Fruit fly (Drosophila melanogaster): ENCODE measurements around the gene Nepl4.

Nepl4 gene

DNA sequence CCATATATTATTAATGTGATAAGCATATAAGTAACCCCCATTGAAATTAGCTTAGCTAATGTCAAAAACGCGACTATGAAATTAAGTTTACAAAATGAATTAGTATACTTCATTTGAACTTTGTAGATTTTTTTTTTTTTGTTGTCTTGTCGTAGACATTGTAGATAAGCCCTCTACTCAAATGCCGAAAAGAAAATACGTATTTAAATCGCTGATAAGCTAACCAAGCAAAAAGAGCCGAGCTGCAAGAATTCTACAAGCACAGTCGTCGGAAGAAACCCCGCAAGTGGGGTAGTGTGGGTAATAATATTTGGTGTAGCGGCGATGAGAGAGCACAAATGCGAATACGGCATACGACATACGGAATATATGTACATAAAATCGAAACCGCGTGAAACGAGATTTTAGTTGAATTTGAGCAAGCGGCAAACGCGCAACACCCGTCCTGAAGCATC is at the start of gene Nepl4:
Gene Nepl4 (plus strand): TSS at position 405 of the 455 bp plus-strand sequence.
- no peak for TF ChIP-seq Dll (optimal IDR thresholded peaks at IDR 0.05)
- no peak for TF ChIP-seq pan (optimal IDR thresholded peaks at IDR 0.05)
- no peak for TF ChIP-seq EcR (GFP tag; optimal IDR thresholded peaks at IDR 0.05)
- no peak for TF ChIP-seq CG8478 (optimal IDR thresholded peaks at IDR 0.05)
- TF ChIP-seq usp (GFP tag; optimal IDR thresholded peaks at IDR 0.05), result no peak
- TF ChIP-seq psq (optimal IDR thresholded peaks at IDR 0.05), result no peak

- TF ChIP-seq CG8478 (optimal IDR thresholded peaks at IDR 0.05) (no peak), EcR (GFP tag; optimal IDR thresholded peaks at IDR 0.05) (no peak), pan (optimal IDR thresholded peaks at IDR 0.05) (no peak), usp (GFP tag; optimal IDR thresholded peaks at IDR 0.05) (no peak), Dll (optimal IDR thresholded peaks at IDR 0.05) (no peak)
Observed at dm6 chr2L:6319068-6319467, 48.6 kb upstream of the Nepl4 start.

DNA sequence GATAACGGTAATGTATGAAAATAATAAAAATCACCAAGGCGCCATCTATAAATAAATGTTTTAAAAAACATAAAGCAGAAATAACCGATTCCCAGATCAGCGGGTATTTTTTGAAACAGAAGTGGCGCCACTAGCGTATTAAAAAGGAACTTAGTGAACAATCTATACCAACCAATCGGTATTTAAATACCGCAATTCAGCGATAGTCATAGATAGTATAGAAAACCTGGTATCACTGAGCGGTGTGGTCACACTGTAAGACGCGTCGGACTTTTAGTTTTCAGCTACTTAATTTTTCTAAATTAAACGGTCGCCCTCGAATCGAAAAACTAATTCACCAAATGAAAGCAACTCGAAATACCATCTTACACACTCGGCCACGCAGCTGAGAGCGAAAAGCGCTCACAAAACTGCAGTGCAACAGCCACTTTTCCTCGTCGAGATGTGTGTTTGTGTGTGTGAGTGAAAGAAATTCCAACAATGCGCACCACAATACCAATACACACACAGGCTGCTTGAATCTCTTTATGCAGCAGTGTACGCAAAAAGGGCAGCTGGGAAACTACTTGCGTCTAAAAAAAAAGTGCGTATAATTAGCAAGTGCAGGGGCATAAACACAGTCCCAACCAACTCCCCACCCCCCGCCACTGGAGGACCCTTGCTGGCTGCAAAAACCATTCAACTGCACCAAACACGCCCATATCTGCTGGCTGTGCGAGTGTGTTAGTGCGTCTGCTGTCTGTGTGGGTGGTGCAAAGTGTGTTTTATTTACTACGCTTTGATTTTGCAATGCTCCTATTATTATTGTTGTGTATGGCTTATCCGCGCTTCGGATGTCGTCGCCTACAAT is 43.9 kb upstream of the Nepl4 start, which contains the start of gene PDZ-GEF:
Gene PDZ-GEF (plus strand): TSS at position 232 of the 850 bp plus-strand sequence.
- TF ChIP-seq CG8478 (optimal IDR thresholded peaks at IDR 0.05) (peak; percentile 90), EcR (GFP tag; optimal IDR thresholded peaks at IDR 0.05) (no peak)

DNA sequence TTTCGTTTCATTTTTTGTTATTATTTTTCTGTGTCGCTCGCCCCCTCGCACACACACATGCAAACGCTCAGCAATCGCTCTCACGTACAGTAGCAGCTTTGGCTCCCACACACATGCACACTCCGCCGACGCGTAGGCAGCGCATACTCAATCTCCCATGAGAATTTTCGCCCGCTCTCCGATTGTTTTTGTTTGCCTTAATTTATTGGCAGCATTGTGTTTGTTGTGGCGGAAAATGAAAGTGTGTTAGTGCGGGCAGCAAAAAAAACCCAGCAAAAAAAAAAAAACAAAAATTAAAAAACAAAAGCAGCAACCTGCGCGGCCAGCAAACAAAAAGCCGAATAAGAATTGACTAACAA is 43.3 kb upstream of the Nepl4 start:
- TF ChIP-seq CG8478 (optimal IDR thresholded peaks at IDR 0.05), result peak; percentile 56
- peak; percentile 44 for TF ChIP-seq Dll (optimal IDR thresholded peaks at IDR 0.05)
- TF ChIP-seq psq (optimal IDR thresholded peaks at IDR 0.05), result no peak
- no peak for TF ChIP-seq pan (optimal IDR thresholded peaks at IDR 0.05)
- no peak for TF ChIP-seq usp (GFP tag; optimal IDR thresholded peaks at IDR 0.05)
- no peak for TF ChIP-seq EcR (GFP tag; optimal IDR thresholded peaks at IDR 0.05)

DNA sequence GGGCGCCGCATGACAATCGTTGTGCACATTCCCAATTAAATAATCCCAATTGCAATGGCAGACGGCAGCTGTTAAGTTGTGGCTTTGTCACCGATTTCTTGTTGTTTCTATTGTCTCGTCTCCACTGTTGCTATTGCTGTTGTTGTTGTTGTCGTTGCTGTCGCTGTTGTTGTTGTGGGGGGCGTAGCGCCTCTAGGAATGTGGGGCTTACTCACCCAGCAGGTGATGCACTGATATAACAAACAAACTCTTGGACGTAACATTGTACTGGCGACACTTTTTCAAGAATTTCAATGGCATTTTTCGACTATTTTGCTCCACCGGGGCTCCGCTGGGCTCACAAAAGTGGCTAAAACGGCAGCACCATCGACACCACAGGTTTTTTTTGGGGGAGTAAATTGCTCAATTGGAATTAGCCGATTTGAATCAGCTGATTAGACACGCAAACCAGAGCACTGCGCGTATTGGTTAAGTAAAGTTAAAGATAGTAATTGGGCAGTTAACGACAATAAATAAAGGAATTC is 29.8 kb upstream of the Nepl4 start:
- TF ChIP-seq psq (optimal IDR thresholded peaks at IDR 0.05) (no peak), CG8478 (optimal IDR thresholded peaks at IDR 0.05) (no peak), pan (optimal IDR thresholded peaks at IDR 0.05) (no peak), Dll (optimal IDR thresholded peaks at IDR 0.05) (no peak), usp (GFP tag; optimal IDR thresholded peaks at IDR 0.05) (no peak), EcR (GFP tag; optimal IDR thresholded peaks at IDR 0.05) (no peak)

DNA sequence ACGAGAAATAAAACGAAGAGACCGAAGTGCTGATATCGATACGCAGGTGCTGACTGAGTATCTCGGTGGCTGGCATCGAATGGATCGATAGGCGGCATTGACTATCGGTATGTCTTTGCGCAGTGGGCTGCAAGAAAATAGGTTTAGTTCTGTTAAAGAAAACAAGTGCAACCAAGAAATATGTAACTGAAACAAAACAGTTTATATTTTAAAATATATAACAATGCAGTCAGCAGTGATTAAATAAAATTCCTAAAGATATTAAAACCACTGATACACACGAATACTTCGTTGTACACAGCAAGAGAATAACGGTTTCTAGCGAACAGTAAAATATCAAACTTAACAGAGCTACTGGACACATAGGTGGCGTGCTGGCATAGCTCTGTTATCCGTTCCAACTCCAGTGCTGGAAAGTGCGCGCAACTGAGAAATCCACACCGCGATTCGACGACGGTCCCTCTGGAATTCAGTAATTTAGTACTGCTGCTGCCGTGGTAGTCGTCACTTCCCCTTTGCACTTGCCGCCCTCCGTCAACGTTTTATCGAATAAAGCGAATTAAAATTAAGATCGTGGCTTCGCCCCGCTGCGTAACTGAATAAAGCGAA is 29.2 kb upstream of the Nepl4 start, which contains the start of the genes Pez and Cpr:
Gene Pez (minus strand): TSS at position 305 of the 609 bp plus-strand sequence.
Gene Cpr (plus strand): TSS at position 470 of the 609 bp plus-strand sequence.
- no peak for TF ChIP-seq usp (GFP tag; optimal IDR thresholded peaks at IDR 0.05)
- no peak for TF ChIP-seq Dll (optimal IDR thresholded peaks at IDR 0.05)
- TF ChIP-seq pan (optimal IDR thresholded peaks at IDR 0.05), result no peak
- TF ChIP-seq CG8478 (optimal IDR thresholded peaks at IDR 0.05), result no peak
- TF ChIP-seq EcR (GFP tag; optimal IDR thresholded peaks at IDR 0.05), result no peak
- TF ChIP-seq psq (optimal IDR thresholded peaks at IDR 0.05), result no peak

DNA sequence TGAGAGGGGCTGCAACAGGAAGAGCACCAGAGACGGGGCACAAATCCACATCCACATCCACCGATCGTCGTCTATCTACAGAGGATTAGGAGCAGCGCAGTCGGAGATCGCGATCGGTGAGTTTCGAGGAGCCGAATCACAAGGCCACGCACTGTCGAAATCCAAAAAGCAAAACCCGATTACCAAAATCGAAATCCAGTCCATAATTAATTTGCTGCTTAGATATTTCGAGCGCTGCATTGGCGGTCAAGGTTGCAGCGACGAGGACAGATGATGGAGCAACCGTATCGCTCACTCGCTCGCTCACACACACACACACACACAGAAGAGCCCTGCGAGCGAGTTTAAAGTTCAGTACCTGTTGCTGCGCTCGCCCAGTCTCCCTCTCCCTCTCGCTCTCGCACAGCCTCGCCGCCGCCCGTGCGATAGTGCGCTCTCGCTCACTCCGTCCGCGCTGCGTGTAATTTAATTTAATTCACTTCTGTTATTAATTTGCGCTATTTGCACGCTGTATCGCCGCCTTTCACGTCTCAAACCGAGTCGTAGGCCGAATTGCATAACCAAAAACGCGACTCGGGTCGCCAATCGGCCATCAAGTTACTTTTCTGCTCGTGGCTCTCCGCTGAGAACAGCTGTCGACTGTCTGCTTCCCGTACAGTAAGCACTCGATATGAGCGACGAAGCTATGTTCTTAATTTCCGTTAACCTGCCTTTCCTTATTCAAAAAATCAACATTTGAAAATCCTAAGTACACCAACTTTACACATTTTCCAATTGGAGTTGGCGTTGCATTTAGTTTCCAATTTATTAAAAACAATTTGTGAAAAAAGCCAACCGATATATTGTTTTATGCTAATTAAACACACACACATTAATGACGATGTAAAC is 28.4 kb upstream of the Nepl4 start:
- TF ChIP-seq EcR (GFP tag; optimal IDR thresholded peaks at IDR 0.05) (no peak), Dll (optimal IDR thresholded peaks at IDR 0.05) (peak; percentile 78), CG8478 (optimal IDR thresholded peaks at IDR 0.05) (peak; percentile 23), pan (optimal IDR thresholded peaks at IDR 0.05) (no peak), psq (optimal IDR thresholded peaks at IDR 0.05) (no peak)

DNA sequence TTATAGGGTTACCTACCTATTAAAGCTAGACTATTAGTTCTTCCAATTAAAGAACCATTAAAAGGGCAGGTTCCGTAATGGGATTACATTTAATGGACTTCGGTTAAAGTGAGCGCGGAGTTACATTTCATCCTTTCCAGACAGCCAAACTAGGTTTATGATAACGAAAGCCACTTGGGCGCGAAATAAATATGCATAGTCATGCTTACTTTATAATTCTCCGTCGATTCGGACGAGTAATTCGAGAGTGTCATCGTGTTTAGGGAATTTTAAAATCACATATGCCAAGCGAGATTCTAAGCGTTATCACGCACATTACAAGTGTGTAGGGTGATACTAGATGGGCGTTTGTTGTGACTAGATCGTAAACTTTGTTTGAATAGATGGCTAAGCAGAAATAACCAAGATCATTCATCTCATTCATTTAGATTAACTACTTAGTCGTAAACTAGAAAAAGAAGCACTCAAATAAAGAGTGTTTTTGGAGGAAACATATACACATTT is 27.4 kb upstream of the Nepl4 start:
- no peak for TF ChIP-seq CG8478 (optimal IDR thresholded peaks at IDR 0.05)
- no peak for TF ChIP-seq Dll (optimal IDR thresholded peaks at IDR 0.05)

dm6 chr2L:6341246-6341645 is 26.4 kb upstream of the Nepl4 start:
- TF ChIP-seq pan (optimal IDR thresholded peaks at IDR 0.05) (no peak), usp (GFP tag; optimal IDR thresholded peaks at IDR 0.05) (no peak), psq (optimal IDR thresholded peaks at IDR 0.05) (no peak), Dll (optimal IDR thresholded peaks at IDR 0.05) (no peak), CG8478 (optimal IDR thresholded peaks at IDR 0.05) (no peak)

dm6 chr2L:6343084-6343873 is 24.4 kb upstream of the Nepl4 start:
- no peak for TF ChIP-seq usp (GFP tag; optimal IDR thresholded peaks at IDR 0.05)
- no peak for TF ChIP-seq CG8478 (optimal IDR thresholded peaks at IDR 0.05)

DNA sequence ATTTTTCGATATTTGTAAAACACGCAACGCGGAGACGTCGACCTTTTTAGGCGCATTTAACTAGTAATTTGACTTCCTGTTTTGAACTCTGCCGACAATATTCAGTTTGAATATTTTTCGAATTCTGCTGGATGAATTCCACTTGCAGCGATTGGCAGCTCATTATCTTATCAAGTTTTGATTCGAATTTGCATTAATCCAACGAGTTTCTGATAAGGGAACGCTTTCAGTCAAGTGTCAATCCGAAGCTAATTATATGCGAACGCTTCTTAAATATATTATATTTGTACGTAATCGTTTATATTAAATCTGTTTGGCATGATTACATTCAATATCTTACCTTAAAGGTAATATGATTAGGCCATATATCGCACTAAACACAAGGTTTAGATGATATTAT is 19.4 kb upstream of the Nepl4 start, which contains the start of gene CG9497:
Gene CG9497 (minus strand): TSS at position 101 of the 400 bp plus-strand sequence.
- TF ChIP-seq EcR (GFP tag; optimal IDR thresholded peaks at IDR 0.05), result no peak

Data from whole organism.